Worm (Caenorhabditis elegans) whole organism, midembryonic: Measurements from ENCODE around the gene cki-2.

Source experiments
- T22C8.4 ChIP-seq: fragments of 200-800 bp; sonication (Bioruptor generic); IDR thresholded peaks from 2 replicates; pipeline ENCODE4 v1.3.6; 2022; ENCODE audit warnings: missing genetic modification characterization, missing compliant biosample characterization
- cog-1 ChIP-seq: sonication (generic microtip); optimal IDR thresholded peaks from 2 replicates; lab custom pipeline; 2016; ENCODE audit warnings: missing genetic modification characterization, missing compliant biosample characterization
- flt-1 ChIP-seq: fragments of 200-800 bp; sonication (Bioruptor generic); IDR thresholded peaks from 2 replicates; pipeline ENCODE4 v1.3.6; 2022; ENCODE audit warnings: missing genetic modification characterization, missing compliant biosample characterization
- klf-2 ChIP-seq: fragments of 200-800 bp; sonication (Bioruptor generic); conservative IDR thresholded peaks from 2 replicates; pipeline ENCODE4 v1.3.6; 2022; ENCODE audit warnings: missing genetic modification reagents, missing genetic modification characterization, missing compliant biosample characterization
- med-1 ChIP-seq: sonication (generic microtip); optimal IDR thresholded peaks from 2 replicates; lab custom pipeline; 2017; ENCODE audit warnings: missing genetic modification characterization, mild to moderate bottlenecking, missing compliant biosample characterization, antibody characterized with exemption, missing genetic modification reagents; ENCODE audit not compliant: insufficient read depth
- ref-1 ChIP-seq: fragments of 200-800 bp; sonication (Bioruptor generic); conservative IDR thresholded peaks from 2 replicates; pipeline ENCODE4 v1.3.6; 2022; ENCODE audit warnings: missing genetic modification reagents, missing genetic modification characterization, missing compliant biosample characterization
- tab-1 ChIP-seq: fragments of 200-800 bp; sonication (Bioruptor generic); IDR thresholded peaks from 2 replicates; pipeline ENCODE4 v1.3.6; 2022; ENCODE audit warnings: missing genetic modification characterization, missing compliant biosample characterization
- ztf-23 ChIP-seq: fragments of 200-800 bp; sonication (Bioruptor generic); IDR thresholded peaks from 2 replicates; pipeline ENCODE4 v1.3.6; 2022; ENCODE audit warnings: missing genetic modification reagents, missing genetic modification characterization, missing compliant biosample characterization
- ztf-29 ChIP-seq: fragments of 200-800 bp; sonication (Bioruptor generic); IDR thresholded peaks from 2 replicates; pipeline ENCODE4 v1.3.6; 2022; ENCODE audit warnings: missing genetic modification reagents, missing genetic modification characterization, missing compliant biosample characterization

ce11 chrII:7857485-7858010 is 41.2 kb downstream of the cki-2 start, which contains the start of the genes cec-3 and T09A5.15:
- peak; percentile 48; the same call in 1 of the 2 replicates for TF ChIP-seq flt-1 (GFP tag; lab: Robert Waterston, UW)
- TF ChIP-seq med-1 = no peak
- TF ChIP-seq tab-1 (GFP tag; lab: Robert Waterston, UW) = no peak
- TF ChIP-seq T22C8.4 (GFP tag; lab: Robert Waterston, UW) = no peak
- peak; percentile 22 for TF ChIP-seq cog-1
- 0 out of 2 replicates have a peak, but pooled peaks have one; percentile 35 for TF ChIP-seq ztf-23 (GFP tag; lab: Robert Waterston, UW)
- no peak for TF ChIP-seq ref-1 (GFP tag; lab: Robert Waterston, UW)
- TF ChIP-seq ztf-29 = no peak; the same call in 1 of the 2 replicates
- TF ChIP-seq klf-2 = no peak
